Worm (Caenorhabditis elegans): ENCODE results near the gene str-33.

DNA sequence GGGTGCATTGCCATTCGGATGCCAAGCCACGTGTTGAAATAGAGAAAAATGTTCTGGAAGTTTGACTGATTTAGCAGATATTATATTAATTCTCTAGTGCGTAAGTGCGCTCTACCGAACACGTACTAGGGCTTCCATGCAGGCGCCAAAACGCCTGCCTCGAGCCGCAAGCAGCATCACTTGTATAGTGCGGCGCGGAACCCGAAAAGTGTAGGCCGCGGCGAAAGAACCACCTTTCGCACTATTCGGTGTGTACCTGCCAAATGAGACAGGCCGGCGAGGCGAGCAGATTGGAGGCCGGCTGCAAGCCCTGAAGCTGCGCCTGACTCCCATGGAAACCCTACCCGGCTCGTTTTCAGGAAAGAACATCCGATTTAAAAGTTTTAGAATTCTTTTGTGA lies 11.3 kb downstream of the str-33 start:
- TF ChIP-seq lin-35 (GFP tag; optimal IDR thresholded peaks at IDR 0.05) (no peak), unc-30 (tag; optimal IDR thresholded peaks at IDR 0.05) (no peak), ama-1 (optimal IDR thresholded peaks at IDR 0.05) (no peak), lsy-2 (tag; optimal IDR thresholded peaks at IDR 0.05) (no peak), nhr-76 (tag; optimal IDR thresholded peaks at IDR 0.05) (no peak), ztf-11 (tag; optimal IDR thresholded peaks at IDR 0.05) (no peak), elt-2 (tag; optimal IDR thresholded peaks at IDR 0.05) (no peak), aly-2 (tag; optimal IDR thresholded peaks at IDR 0.05) (no peak), blmp-1 (tag; optimal IDR thresholded peaks at IDR 0.05) (no peak), alr-1 (tag; optimal IDR thresholded peaks at IDR 0.05; ENCODE audit: borderline replicate concordance) (no peak), snpc-4 (tag; optimal IDR thresholded peaks at IDR 0.05) (peak; percentile 63), lin-13 (GFP tag; optimal IDR thresholded peaks at IDR 0.05) (no peak), lin-15B (tag; optimal IDR thresholded peaks at IDR 0.05) (no peak)

Measured in whole organism, L1 larva.